Fruit fly (Drosophila melanogaster) whole organism, larva: ENCODE measurements around the gene Jig.

Experiments
- noc ChIP-seq: fragments of 200-800 bp; sonication (Bioruptor generic); optimal IDR thresholded peaks from 3 replicates; lab custom pipeline; 2019; ENCODE audit warnings: missing biosample characterization, mild to moderate bottlenecking, missing genetic modification characterization, moderate library complexity

Jig gene

DNA sequence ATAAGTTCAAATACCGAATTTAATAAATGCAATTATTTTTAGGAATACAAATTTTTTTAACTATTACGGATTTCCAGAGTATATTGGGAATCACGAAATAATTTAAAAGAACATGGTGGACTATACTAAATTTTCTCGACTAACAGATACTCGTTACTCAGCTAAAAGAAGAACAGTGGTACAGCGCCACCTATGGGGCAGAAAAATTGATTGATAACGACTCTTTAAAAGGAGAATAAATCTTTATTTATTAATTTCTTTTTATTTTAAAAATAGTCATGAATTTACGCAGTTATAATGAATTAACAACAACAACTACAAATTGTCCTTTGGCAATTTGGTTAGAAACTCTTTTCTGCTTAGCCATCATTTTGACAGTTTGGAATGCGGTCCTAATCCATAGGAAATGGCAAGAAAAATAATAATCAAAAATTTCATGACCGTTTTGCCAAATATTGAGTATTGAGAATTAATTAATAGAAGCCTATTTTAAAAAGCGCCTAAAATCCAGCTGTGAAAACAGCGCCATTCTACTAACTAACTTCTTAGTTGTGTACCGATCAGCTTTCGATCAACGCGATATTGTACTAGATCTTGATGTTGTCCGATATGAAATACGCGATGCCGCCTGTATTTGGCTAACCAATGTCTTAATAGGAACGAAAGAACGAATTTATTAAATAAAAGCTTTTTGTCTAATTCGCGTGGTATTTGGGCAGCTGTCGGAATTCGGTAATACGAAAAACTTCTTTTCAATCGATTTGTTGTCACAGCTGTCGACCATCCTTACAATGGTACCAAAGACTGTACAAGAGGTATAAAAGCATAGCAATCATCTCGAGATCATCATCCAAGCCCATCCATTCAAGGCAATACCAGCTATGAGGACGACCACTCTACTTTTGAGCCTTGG, 4.6 kb downstream of the Jig start, which contains the start of gene CG14852:
Gene CG14852, plus strand, starts transcription at position 863 of the 913 bp plus-strand sequence.
- TF ChIP-seq noc (tag; lab: Kevin White, UChicago): no peak

- TF ChIP-seq noc (tag; lab: Kevin White, UChicago): no peak
These were observed 6.6 kb downstream of the Jig start, which contains the start of gene CG31313 for dm6 chr3R:14567329-14567728. CG31313 (minus strand) TSS chr3R:14567429.

dm6 chr3R:14567796-14568195, 7.1 kb downstream of the Jig start:
- TF ChIP-seq noc (tag; lab: Kevin White, UChicago): no peak

dm6 chr3R:14568501-14569137, 7.9 kb downstream of the Jig start, which contains the start of gene CG8066:
CG8066 (minus strand) TSS chr3R:14568847.
- no peak for TF ChIP-seq noc (tag; lab: Kevin White, UChicago)

- peak; percentile 36 for TF ChIP-seq noc (tag; lab: Kevin White, UChicago)
These were observed 8.8 kb downstream of the Jig start, which contains the start of gene Cys for dm6 chr3R:14569411-14570107. Cys (minus strand) TSS chr3R:14569644.

- TF ChIP-seq noc (tag; lab: Kevin White, UChicago): peak; percentile 79
These were observed 14.4 kb downstream of the Jig start for dm6 chr3R:14574962-14575717.

DNA sequence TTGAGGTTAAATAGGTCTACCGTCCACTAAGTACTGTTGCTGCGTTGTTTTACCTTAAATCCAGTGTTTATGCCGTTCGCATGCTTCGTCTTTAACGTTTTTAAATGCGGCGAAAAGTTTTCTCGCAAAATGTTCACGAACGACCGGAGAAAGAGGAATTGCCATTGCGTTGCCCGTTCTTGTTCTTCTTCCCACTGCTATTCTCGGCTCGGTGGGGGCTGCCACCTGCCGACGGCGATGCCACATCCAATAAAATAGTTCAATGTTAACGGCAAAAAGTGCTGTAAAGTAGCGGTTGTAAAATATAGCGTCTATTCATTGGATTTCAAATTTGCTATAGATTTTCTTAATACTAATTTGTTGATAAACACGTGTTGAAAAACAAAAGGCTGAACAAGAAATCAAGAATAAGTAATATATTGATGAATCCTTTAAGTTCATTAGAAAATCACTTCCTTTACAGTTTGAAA, 15.0 kb downstream of the Jig start, which contains the start of gene CG7987:
Gene CG7987, minus strand, starts transcription at position 170 of the 470 bp plus-strand sequence.
- TF ChIP-seq noc (tag; lab: Kevin White, UChicago): no peak

DNA sequence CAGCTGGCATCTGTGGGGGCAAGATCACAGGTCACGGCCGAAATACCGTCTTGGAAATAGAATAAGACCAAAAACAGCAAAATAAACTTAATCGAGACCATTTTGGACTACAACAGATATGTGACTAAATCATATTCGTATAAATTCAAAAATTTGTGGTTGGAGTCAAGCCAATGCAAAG, 15.7 kb downstream of the Jig start, which contains the start of gene CG44094:
Gene CG44094, minus strand, starts transcription at position 101 of the 181 bp plus-strand sequence.
- no peak for TF ChIP-seq noc (tag; lab: Kevin White, UChicago)

DNA sequence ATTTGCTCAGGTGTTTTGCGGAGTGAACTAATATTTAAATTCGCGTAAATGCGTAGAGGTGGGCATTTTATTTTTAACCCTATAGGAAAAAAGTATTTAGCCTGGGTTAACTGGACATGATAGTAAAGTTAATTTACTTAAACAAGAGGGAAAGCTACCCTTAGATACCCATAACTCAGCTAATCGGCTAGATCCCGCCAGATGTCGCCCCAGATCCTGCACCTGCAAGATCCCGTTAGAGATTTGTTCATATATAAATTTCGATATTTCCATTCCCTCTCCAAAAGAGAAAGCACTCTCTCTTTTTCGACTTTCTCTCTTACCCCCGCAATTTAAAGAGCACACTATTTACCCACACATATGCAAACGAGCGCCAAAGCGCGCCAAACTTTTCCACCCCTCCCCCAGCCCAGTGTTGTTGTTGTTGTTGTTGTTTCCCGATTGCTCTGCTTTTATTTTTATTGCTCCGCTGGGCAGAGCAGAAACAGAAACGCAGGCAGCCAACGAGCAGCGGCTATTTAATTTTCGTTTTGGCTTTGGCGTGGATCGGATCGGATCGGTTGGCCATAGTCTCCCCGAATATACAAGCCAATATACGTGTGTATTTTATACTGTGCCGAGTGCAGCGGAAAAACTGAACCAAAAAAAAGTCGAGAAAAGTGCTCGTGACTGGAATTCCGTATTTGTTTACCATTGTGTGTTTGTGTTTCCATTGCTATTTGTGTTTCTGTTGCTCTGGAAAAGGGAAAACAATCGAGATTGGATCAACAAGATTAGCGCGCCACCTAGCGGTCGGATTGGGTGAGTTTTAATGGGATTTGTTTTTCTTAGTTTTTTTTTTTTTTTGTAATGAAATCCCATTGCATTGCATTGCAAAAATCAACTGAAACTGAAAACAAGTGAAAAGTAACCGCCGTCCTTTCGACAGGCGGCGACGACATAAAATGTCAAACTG, 16.2 kb downstream of the Jig start, which contains the start of gene stumps:
Gene stumps, plus strand, starts transcription at position 526 of the 955 bp plus-strand sequence.
- TF ChIP-seq noc (tag; lab: Kevin White, UChicago): no peak

- TF ChIP-seq noc (tag; lab: Kevin White, UChicago): no peak
These were observed 17.2 kb downstream of the Jig start for dm6 chr3R:14577803-14578493.

DNA sequence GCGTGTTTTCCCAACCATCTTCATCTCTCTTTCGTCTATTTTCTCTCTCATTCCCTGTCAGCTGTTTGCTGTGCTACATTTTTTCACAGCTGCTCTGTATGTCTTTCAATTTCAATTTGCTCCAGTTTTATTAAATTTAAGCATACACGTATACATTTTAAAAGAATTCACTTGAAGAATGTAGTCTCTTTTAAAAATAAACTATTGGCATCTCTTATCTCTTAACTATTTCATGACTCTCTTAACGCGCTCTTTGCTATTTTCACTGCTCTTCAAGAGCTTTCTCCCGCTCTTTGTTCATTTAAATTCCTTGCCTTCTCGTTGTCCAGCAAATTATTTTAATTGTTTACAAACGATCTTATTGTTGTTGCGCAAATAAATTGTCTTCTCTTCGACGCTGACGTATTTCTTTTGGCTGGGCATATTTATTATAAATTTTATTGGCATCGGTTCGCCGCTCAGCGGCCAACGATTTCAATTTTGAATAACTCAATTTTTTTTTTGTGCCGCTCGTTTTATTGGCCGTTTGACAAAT, 19.4 kb downstream of the Jig start:
- no peak for TF ChIP-seq noc (tag; lab: Kevin White, UChicago)

DNA sequence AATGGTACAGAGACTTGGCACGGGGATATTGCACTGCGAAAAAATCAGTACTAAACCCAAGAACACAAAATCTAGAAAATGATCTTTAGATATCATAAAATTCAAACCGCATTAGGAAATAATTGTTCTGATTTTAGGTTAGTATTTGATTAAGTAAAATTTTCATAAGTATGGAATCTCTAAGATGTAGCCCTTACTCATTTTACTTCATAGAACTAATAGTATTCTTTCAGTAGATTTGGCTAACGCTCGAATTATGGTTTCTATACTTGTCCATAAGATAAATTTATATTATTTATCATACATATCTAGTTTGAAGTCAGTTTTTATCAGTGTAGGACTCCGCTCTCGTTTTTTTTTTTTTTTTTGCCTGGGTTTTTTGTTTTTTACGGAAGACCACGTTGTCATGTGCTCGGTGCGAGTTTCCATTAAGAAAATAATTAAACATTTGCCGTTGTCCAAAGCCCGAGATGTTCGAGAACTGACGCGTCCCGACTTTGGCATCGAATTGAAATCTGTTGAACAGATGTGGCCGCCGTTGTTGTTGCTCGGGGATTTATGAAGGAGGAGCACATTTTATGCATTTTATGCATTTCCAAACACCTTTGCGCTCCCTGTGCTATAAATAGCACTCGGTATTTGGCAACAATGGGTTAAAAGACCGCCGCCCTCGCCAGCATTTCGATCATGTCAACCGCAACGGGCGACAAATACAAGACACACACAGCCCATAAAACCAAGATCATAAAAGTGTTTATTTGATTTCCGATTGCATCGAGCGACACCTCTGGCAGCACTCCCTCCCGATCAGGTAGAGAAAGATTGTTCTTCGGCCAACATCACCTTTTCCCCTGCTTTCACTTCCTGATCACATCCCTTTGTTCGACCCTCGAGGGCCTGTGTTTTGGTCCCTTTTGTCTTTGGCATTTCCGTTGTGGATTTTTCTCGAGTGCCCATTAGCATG, 26.0 kb downstream of the Jig start:
- no peak for TF ChIP-seq noc (tag; lab: Kevin White, UChicago)
